Fruit fly (Drosophila melanogaster) whole organism, embryonic: ENCODE measurements around the gene CG11905.
A peak's percentile ranks its signal among the peaks of the same experiment; 100 is the strongest.

Source experiments
- CG10147 ChIP-seq: fragments of 200-800 bp; sonication (Bioruptor generic); optimal IDR thresholded peaks from 2 replicates; lab custom pipeline; 2019; ENCODE audit warnings: missing biosample characterization, mild to moderate bottlenecking, missing genetic modification characterization, moderate library complexity
- CG10267 ChIP-seq: fragments of 200-800 bp; sonication (Bioruptor generic); optimal IDR thresholded peaks from 2 replicates; lab custom pipeline; 2018; ENCODE audit warnings: missing biosample characterization, mild to moderate bottlenecking, missing genetic modification characterization, moderate library complexity
- CG11093 ChIP-seq: fragments of 200-800 bp; sonication (Bioruptor generic); IDR thresholded peaks from 3 replicates; pipeline ENCODE4 v1.3.6; 2022; ENCODE audit warnings: missing biosample characterization, missing genetic modification characterization
- CG11456 ChIP-seq: fragments of 200-800 bp; sonication (Bioruptor generic); IDR thresholded peaks from 3 replicates; pipeline ENCODE4 v1.3.6; 2022; ENCODE audit warnings: missing biosample characterization, missing genetic modification characterization
- CG14050 ChIP-seq: fragments of 200-800 bp; sonication (Bioruptor generic); IDR thresholded peaks from 3 replicates; pipeline ENCODE4 v1.3.6; 2022; ENCODE audit warnings: missing biosample characterization, missing genetic modification characterization
- CG14667 ChIP-seq: fragments of 200-800 bp; sonication (Bioruptor generic); IDR thresholded peaks from 2 replicates; pipeline ENCODE4 v1.3.6; 2022; ENCODE audit warnings: missing biosample characterization, missing genetic modification characterization
- CG15269 ChIP-seq: fragments of 200-800 bp; sonication (Bioruptor generic); optimal IDR thresholded peaks from 2 replicates; lab custom pipeline; 2018; ENCODE audit warnings: missing biosample characterization, mild to moderate bottlenecking, missing genetic modification characterization, moderate library complexity
- CG17829 ChIP-seq: fragments of 200-800 bp; optimal IDR thresholded peaks from 2 replicates; lab custom pipeline; 2019; ENCODE audit warnings: missing biosample characterization, mild to moderate bottlenecking, missing genetic modification characterization, moderate library complexity
- CG2120 ChIP-seq: fragments of 200-800 bp; sonication (Bioruptor generic); optimal IDR thresholded peaks from 3 replicates; lab custom pipeline; 2016; ENCODE audit warnings: missing biosample characterization, missing genetic modification characterization
- CG2889 ChIP-seq: fragments of 200-800 bp; sonication (Bioruptor generic); IDR thresholded peaks from 3 replicates; pipeline ENCODE4 v1.3.6; 2022; ENCODE audit warnings: missing biosample characterization, missing genetic modification characterization
- CG34224 ChIP-seq: fragments of 200-800 bp; sonication (Bioruptor generic); IDR thresholded peaks from 3 replicates; pipeline ENCODE4 v1.3.6; 2022; ENCODE audit warnings: missing biosample characterization, missing genetic modification characterization; ENCODE audit not compliant: partially characterized antibody
- CG4707 ChIP-seq: fragments of 200-800 bp; sonication (Bioruptor generic); optimal IDR thresholded peaks from 2 replicates; lab custom pipeline; 2018; ENCODE audit warnings: missing biosample characterization, mild to moderate bottlenecking, missing genetic modification characterization, moderate library complexity
- CG4854 ChIP-seq: fragments of 200-800 bp; sonication (Bioruptor generic); optimal IDR thresholded peaks from 2 replicates; lab custom pipeline; 2016; ENCODE audit warnings: missing biosample characterization, missing genetic modification characterization, inconsistent platforms
- CG6683 ChIP-seq: fragments of 200-800 bp; sonication (Bioruptor generic); optimal IDR thresholded peaks from 2 replicates; lab custom pipeline; 2017; ENCODE audit warnings: missing biosample characterization, mild to moderate bottlenecking, missing genetic modification characterization, missing genetic modification reagents
- CG7839 ChIP-seq: fragments of 200-800 bp; sonication (Bioruptor generic); optimal IDR thresholded peaks from 3 replicates; lab custom pipeline; 2018; ENCODE audit warnings: missing biosample characterization, mild to moderate bottlenecking, missing genetic modification characterization, moderate library complexity
- CG9797 ChIP-seq: fragments of 200-800 bp; sonication (Bioruptor generic); optimal IDR thresholded peaks from 3 replicates; lab custom pipeline; 2018; ENCODE audit warnings: missing biosample characterization, mild to moderate bottlenecking, missing genetic modification characterization
- CG9876 ChIP-seq: fragments of 200-800 bp; sonication (Bioruptor generic); optimal IDR thresholded peaks from 2 replicates; lab custom pipeline; 2016; ENCODE audit warnings: missing biosample characterization, missing genetic modification characterization
- CTCF ChIP-seq: fragments of 200-800 bp; sonication (Bioruptor generic); optimal IDR thresholded peaks from 2 replicates; lab custom pipeline; 2017; ENCODE audit warnings: missing biosample characterization, mild to moderate bottlenecking, missing genetic modification characterization, moderate library complexity
- CoRest ChIP-seq: fragments of 200-800 bp; sonication (Bioruptor generic); optimal IDR thresholded peaks from 3 replicates; lab custom pipeline; 2018; ENCODE audit warnings: missing biosample characterization, mild to moderate bottlenecking, missing genetic modification characterization, moderate library complexity
- CrebB ChIP-seq: fragments of 200-800 bp; sonication (Bioruptor generic); optimal IDR thresholded peaks from 3 replicates; lab custom pipeline; 2018; ENCODE audit warnings: missing biosample characterization, mild to moderate bottlenecking, missing genetic modification characterization
- ERR ChIP-seq: fragments of 200-800 bp; sonication (Bioruptor generic); optimal IDR thresholded peaks from 2 replicates; lab custom pipeline; 2016; ENCODE audit warnings: missing biosample characterization, missing genetic modification characterization
- Hr39 ChIP-seq: fragments of >200 bp; optimal IDR thresholded peaks from 2 replicates; lab custom pipeline; 2017
- Hr51 ChIP-seq, 2 experiments: fragments of 200-800 bp; sonication (Bioruptor generic); optimal IDR thresholded peaks; 2 replicates in 1 of 2; 3 replicates in 1 of 2; lab custom pipeline; 2016 to 2018; ENCODE audit warnings: missing biosample characterization in 2 of 2, missing genetic modification characterization in 2 of 2, mild to moderate bottlenecking in 1 of 2, moderate library complexity in 1 of 2
- Opbp ChIP-seq: fragments of 200-800 bp; sonication (Bioruptor generic); IDR thresholded peaks from 3 replicates; pipeline ENCODE4 v1.3.6; 2022; ENCODE audit warnings: missing biosample characterization, missing genetic modification characterization; ENCODE audit not compliant: partially characterized antibody
- Ptx1 ChIP-seq: fragments of 200-800 bp; sonication (Bioruptor generic); IDR thresholded peaks from 2 replicates; pipeline ENCODE4 v1.3.6; 2022; ENCODE audit warnings: missing biosample characterization, missing genetic modification characterization
- Six4 ChIP-seq: fragments of 200-800 bp; sonication (Bioruptor generic); optimal IDR thresholded peaks from 2 replicates; lab custom pipeline; 2016; ENCODE audit warnings: missing biosample characterization, missing genetic modification characterization
- Xrp1 ChIP-seq: fragments of 200-800 bp; sonication (Bioruptor generic); IDR thresholded peaks from 2 replicates; pipeline ENCODE4 v1.3.6; 2022; ENCODE audit warnings: missing biosample characterization, missing genetic modification characterization
- ac ChIP-seq: fragments of 200-800 bp; sonication (Bioruptor generic); optimal IDR thresholded peaks from 3 replicates; lab custom pipeline; 2017; ENCODE audit warnings: missing biosample characterization, mild to moderate bottlenecking, missing genetic modification characterization
- ara ChIP-seq: fragments of 200-800 bp; sonication (Bioruptor generic); IDR thresholded peaks from 2 replicates; pipeline ENCODE4 v1.3.6; 2022; ENCODE audit warnings: missing biosample characterization, missing genetic modification characterization
- bcd ChIP-seq: fragments of 200-800 bp; sonication (Bioruptor generic); optimal IDR thresholded peaks from 2 replicates; lab custom pipeline; 2017; ENCODE audit warnings: missing biosample characterization, mild to moderate bottlenecking, missing genetic modification characterization
- chm ChIP-seq: fragments of 200-800 bp; sonication (Bioruptor generic); IDR thresholded peaks from 2 replicates; pipeline ENCODE4 v1.3.6; 2022; ENCODE audit warnings: missing biosample characterization, missing genetic modification characterization
- cwo ChIP-seq: fragments of 200-800 bp; sonication (Bioruptor generic); optimal IDR thresholded peaks from 3 replicates; lab custom pipeline; 2017; ENCODE audit warnings: missing biosample characterization, missing genetic modification characterization, mild to moderate bottlenecking, moderate library complexity, missing genetic modification reagents
- dimm ChIP-seq: fragments of 200-800 bp; sonication (Bioruptor generic); IDR thresholded peaks from 2 replicates; pipeline ENCODE4 v1.3.6; 2022; ENCODE audit warnings: missing biosample characterization, missing genetic modification characterization
- emc ChIP-seq: fragments of 200-800 bp; sonication (Bioruptor generic); optimal IDR thresholded peaks from 2 replicates; lab custom pipeline; 2016; ENCODE audit warnings: missing biosample characterization, missing genetic modification characterization
- grau ChIP-seq: fragments of 200-800 bp; optimal IDR thresholded peaks from 3 replicates; lab custom pipeline; 2019; ENCODE audit warnings: missing biosample characterization, mild to moderate bottlenecking, missing genetic modification characterization, moderate library complexity
- hbn ChIP-seq: fragments of 200-800 bp; sonication (Bioruptor generic); IDR thresholded peaks from 2 replicates; pipeline ENCODE4 v1.3.6; 2022; ENCODE audit warnings: missing biosample characterization, missing genetic modification characterization; ENCODE audit not compliant: partially characterized antibody
- lov ChIP-seq, 2 experiments: fragments of 200-800 bp in 1 of 2; fragments of >200 bp in 1 of 2; sonication (Bioruptor generic) in 1 of 2; IDR thresholded peaks in 1 of 2; optimal IDR thresholded peaks in 1 of 2; 2 replicates in 1 of 2; 3 replicates in 1 of 2; pipeline versions ENCODE4 v1.3.6 to Lab custom; 2017 to 2022; ENCODE audit warnings: missing biosample characterization in 1 of 2, missing genetic modification characterization in 1 of 2
- maf-S ChIP-seq: fragments of 200-800 bp; sonication (Bioruptor generic); optimal IDR thresholded peaks from 2 replicates; lab custom pipeline; 2016; ENCODE audit warnings: missing biosample characterization, missing genetic modification characterization
- nerfin-2 ChIP-seq: fragments of 200-800 bp; sonication (Bioruptor generic); IDR thresholded peaks from 2 replicates; pipeline ENCODE4 v1.3.6; 2022; ENCODE audit warnings: missing biosample characterization, missing genetic modification characterization; ENCODE audit not compliant: partially characterized antibody
- rib ChIP-seq: fragments of 200-800 bp; sonication (Bioruptor generic); IDR thresholded peaks from 2 replicates; pipeline ENCODE4 v1.3.6; 2022; ENCODE audit warnings: missing biosample characterization, missing genetic modification characterization
- salm ChIP-seq: fragments of 200-800 bp; sonication (Bioruptor generic); optimal IDR thresholded peaks from 2 replicates; lab custom pipeline; 2018; ENCODE audit warnings: missing biosample characterization, mild to moderate bottlenecking, missing genetic modification characterization
- scrt ChIP-seq: fragments of 200-800 bp; sonication (Bioruptor generic); optimal IDR thresholded peaks from 2 replicates; lab custom pipeline; 2018; ENCODE audit warnings: missing biosample characterization, mild to moderate bottlenecking, missing genetic modification characterization, moderate library complexity
- slbo ChIP-seq: fragments of 200-800 bp; sonication (Bioruptor generic); IDR thresholded peaks from 2 replicates; pipeline ENCODE4 v1.3.6; 2022; ENCODE audit warnings: missing biosample characterization, missing genetic modification characterization
- slp2 ChIP-seq: fragments of 200-800 bp; sonication (Bioruptor generic); optimal IDR thresholded peaks from 2 replicates; lab custom pipeline; 2016; ENCODE audit warnings: missing biosample characterization, missing genetic modification characterization
- sna ChIP-seq: fragments of 200-800 bp; sonication (Bioruptor generic); IDR thresholded peaks from 2 replicates; pipeline ENCODE4 v1.3.6; 2022; ENCODE audit warnings: missing biosample characterization, missing genetic modification characterization; ENCODE audit not compliant: partially characterized antibody
- tll ChIP-seq, 2 experiments: fragments of 200-800 bp in 1 of 2; fragments of >200 bp in 1 of 2; sonication (Bioruptor generic) in 1 of 2; optimal IDR thresholded peaks; 2 replicates each; lab custom pipeline; 2017 to 2019; ENCODE audit warnings: missing biosample characterization in 2 of 2, missing genetic modification characterization in 2 of 2, mild to moderate bottlenecking in 1 of 2, moderate library complexity in 1 of 2
- trem ChIP-seq: fragments of 200-800 bp; optimal IDR thresholded peaks from 3 replicates; lab custom pipeline; 2019; ENCODE audit warnings: missing biosample characterization, mild to moderate bottlenecking, missing genetic modification characterization, moderate library complexity
- unc-4 ChIP-seq: fragments of 200-800 bp; sonication (Bioruptor generic); IDR thresholded peaks from 2 replicates; pipeline ENCODE4 v1.3.6; 2022; ENCODE audit warnings: missing biosample characterization, missing genetic modification characterization; ENCODE audit not compliant: partially characterized antibody

CG11905 gene

dm6 chr3L:16955219-16956002, 20.1 kb upstream of the CG11905 start (continued):
- TF ChIP-seq maf-S (GFP tag; lab: Kevin White, UChicago) (no peak), CG4707 (no peak), emc (GFP tag; lab: Kevin White, UChicago) (no peak), lov (optimal IDR thresholded peaks at IDR 0.05; lab: Kevin White, UChicago) (no peak), lov (GFP tag; IDR thresholded peaks at IDR 0.05; lab: Robert Waterston, UW) (no peak), slbo (peak; percentile 45; the same call in 1 of the 2 replicates), grau (tag; lab: Kevin White, UChicago) (peak; percentile 43), CG11093 (GFP tag; lab: Robert Waterston, UW) (no peak), ara (no peak), CoRest (peak; percentile 36), cwo (GFP tag; lab: Kevin White, UChicago) (no peak), trem (peak; percentile 57), ERR (GFP tag; lab: Kevin White, UChicago) (peak; percentile 48), slp2 (GFP tag; lab: Kevin White, UChicago) (no peak), CrebB (tag; lab: Kevin White, UChicago) (peak; percentile 63), nerfin-2 (GFP tag; lab: Robert Waterston, UW) (peak; percentile 43; the same call in 1 of the 2 replicates), salm (tag; lab: Kevin White, UChicago) (peak; percentile 19), CG9876 (GFP tag; lab: Kevin White, UChicago) (peak; percentile 17), Hr39 (no peak), CTCF (GFP tag; lab: Kevin White, UChicago) (peak; percentile 98), CG11456 (GFP tag; lab: Robert Waterston, UW) (peak; percentile 46; the same call in 2 of the 3 replicates), rib (GFP tag; lab: Robert Waterston, UW) (no peak), Ptx1 (GFP tag; lab: Robert Waterston, UW) (no peak), Opbp (GFP tag; lab: Robert Waterston, UW) (peak; percentile 94), CG17829 (tag; lab: Kevin White, UChicago) (peak; percentile 63), CG9797 (peak; percentile 79), CG14667 (GFP tag; lab: Robert Waterston, UW) (no peak), CG34224 (peak; percentile 91), unc-4 (GFP tag; lab: Robert Waterston, UW) (peak; percentile 91), CG7839 (tag; lab: Kevin White, UChicago) (peak; percentile 18), chm (GFP tag; lab: Robert Waterston, UW) (0 out of 2 replicates have a peak, but pooled peaks have one; percentile 45), CG10147 (GFP tag; lab: Kevin White, UChicago) (peak; percentile 46), CG2120 (GFP tag; lab: Kevin White, UChicago) (peak; percentile 39), sna (GFP tag; lab: Robert Waterston, UW) (peak; percentile 80; the same call in 1 of the 2 replicates), Hr51 (GFP tag; optimal IDR thresholded peaks at IDR 0.05; lab: Kevin White, UChicago) (peak; percentile 35 to 41), CG14050 (GFP tag; lab: Robert Waterston, UW) (no peak), hbn (GFP tag; lab: Robert Waterston, UW) (peak; percentile 93), CG6683 (GFP tag; lab: Kevin White, UChicago) (no peak), dimm (GFP tag; lab: Robert Waterston, UW) (no peak), CG2889 (GFP tag; lab: Robert Waterston, UW) (no peak), scrt (no peak), Xrp1 (GFP tag; lab: Robert Waterston, UW) (no peak), CG15269 (tag; lab: Kevin White, UChicago) (peak; percentile 31), Six4 (no peak), CG4854 (GFP tag; lab: Kevin White, UChicago) (no peak), bcd (GFP tag; lab: Kevin White, UChicago) (peak; percentile 20), ac (GFP tag; lab: Kevin White, UChicago) (no peak), tll (GFP tag; optimal IDR thresholded peaks at IDR 0.05; lab: Kevin White, UChicago) (no peak), CG10267 (tag; lab: Kevin White, UChicago) (peak; percentile 46)
